Worm (Caenorhabditis elegans): ENCODE measurements around the gene rfth-1.
A peak's percentile ranks its signal among the peaks of the same experiment; 100 is the strongest.

The rfth-1 gene

ce11 chrIV:4533025-4533424 lies 21.9 kb upstream of the rfth-1 start, which contains the start of gene ZK185.4:
ZK185.4 (minus strand) TSS chrIV:4533125.
- TF ChIP-seq elt-2 (tag; optimal IDR thresholded peaks at IDR 0.05) (no peak), sea-2 (GFP tag; optimal IDR thresholded peaks at IDR 0.05) (no peak), nhr-76 (tag; optimal IDR thresholded peaks at IDR 0.05) (no peak), eor-1 (tag; optimal IDR thresholded peaks at IDR 0.05) (no peak), nhr-43 (tag; optimal IDR thresholded peaks at IDR 0.05; ENCODE audit: poor library complexity, severe bottlenecking) (no peak), nhr-67 (tag; optimal IDR thresholded peaks at IDR 0.05) (no peak), elt-1 (tag; optimal IDR thresholded peaks at IDR 0.05) (no peak), pqm-1 (tag; optimal IDR thresholded peaks at IDR 0.05) (no peak), nfya-1 (tag; optimal IDR thresholded peaks at IDR 0.05; ENCODE audit: insufficient read depth) (no peak), nhr-12 (tag; optimal IDR thresholded peaks at IDR 0.05) (no peak), hmg-11 (tag; optimal IDR thresholded peaks at IDR 0.05) (no peak), snpc-4 (tag; optimal IDR thresholded peaks at IDR 0.05) (no peak), fkh-2 (tag; optimal IDR thresholded peaks at IDR 0.05) (no peak), nhr-237 (tag; optimal IDR thresholded peaks at IDR 0.05) (no peak)

- TF ChIP-seq elt-2 (tag; optimal IDR thresholded peaks at IDR 0.05) (peak; percentile 85), nfya-1 (tag; optimal IDR thresholded peaks at IDR 0.05; ENCODE audit: insufficient read depth) (no peak), ceh-9 (tag; optimal IDR thresholded peaks at IDR 0.05) (no peak), lin-15B (tag; optimal IDR thresholded peaks at IDR 0.05) (no peak), lsy-12 (tag; optimal IDR thresholded peaks at IDR 0.05) (no peak), aly-2 (tag; optimal IDR thresholded peaks at IDR 0.05) (no peak), lin-39 (tag; optimal IDR thresholded peaks at IDR 0.05) (no peak), egl-5 (tag; optimal IDR thresholded peaks at IDR 0.05) (no peak), egl-27 (tag; optimal IDR thresholded peaks at IDR 0.05) (no peak), hmg-11 (tag; optimal IDR thresholded peaks at IDR 0.05) (no peak), nhr-23 (tag; optimal IDR thresholded peaks at IDR 0.05) (no peak), nhr-77 (tag; optimal IDR thresholded peaks at IDR 0.05) (no peak), mdl-1 (tag; optimal IDR thresholded peaks at IDR 0.05) (no peak), zag-1 (tag; optimal IDR thresholded peaks at IDR 0.05) (no peak), nhr-25 (tag; optimal IDR thresholded peaks at IDR 0.05) (no peak), ceh-28 (tag; optimal IDR thresholded peaks at IDR 0.05) (peak; percentile 38), ZK546.5 (tag; optimal IDR thresholded peaks at IDR 0.05) (no peak), eor-1 (tag; optimal IDR thresholded peaks at IDR 0.05) (no peak), elt-3 (tag; optimal IDR thresholded peaks at IDR 0.05) (peak in 1 of 3 experiments; percentile 11), ceh-16 (tag; optimal IDR thresholded peaks at IDR 0.05) (no peak), R02D3.7 (tag; optimal IDR thresholded peaks at IDR 0.05) (no peak), ztf-11 (tag; optimal IDR thresholded peaks at IDR 0.05) (no peak), pqm-1 (tag; optimal IDR thresholded peaks at IDR 0.05) (peak; percentile 98), nhr-76 (tag; optimal IDR thresholded peaks at IDR 0.05) (no peak), nhr-237 (tag; optimal IDR thresholded peaks at IDR 0.05) (no peak), nhr-11 (tag; optimal IDR thresholded peaks at IDR 0.05) (no peak), ama-1 (optimal IDR thresholded peaks at IDR 0.05) (no peak), ceh-82 (tag; optimal IDR thresholded peaks at IDR 0.05) (no peak), pha-4 (tag; optimal IDR thresholded peaks at IDR 0.05) (no peak), mml-1 (tag; optimal IDR thresholded peaks at IDR 0.05) (no peak), unc-62 (GFP tag; optimal IDR thresholded peaks at IDR 0.05) (no peak), nhr-12 (tag; optimal IDR thresholded peaks at IDR 0.05) (no peak), fkh-10 (GFP tag; optimal IDR thresholded peaks at IDR 0.05) (no peak), fkh-2 (tag; optimal IDR thresholded peaks at IDR 0.05) (no peak), snpc-4 (tag; optimal IDR thresholded peaks at IDR 0.05) (no peak), nhr-28 (tag; optimal IDR thresholded peaks at IDR 0.05) (no peak)
Measured at ce11 chrIV:4530170-4530569, 19.1 kb upstream of the rfth-1 start, which contains the start of gene ZK185.3. ZK185.3 (minus strand) TSS chrIV:4530432.

- TF ChIP-seq ZK546.5 (tag; optimal IDR thresholded peaks at IDR 0.05): no peak
- no peak for TF ChIP-seq ama-1 (optimal IDR thresholded peaks at IDR 0.05)
- TF ChIP-seq ceh-9 (tag; optimal IDR thresholded peaks at IDR 0.05): no peak
- no peak for TF ChIP-seq elt-2 (tag; optimal IDR thresholded peaks at IDR 0.05)
- no peak for TF ChIP-seq nhr-11 (tag; optimal IDR thresholded peaks at IDR 0.05)
- TF ChIP-seq fkh-10 (GFP tag; optimal IDR thresholded peaks at IDR 0.05): no peak
- no peak for TF ChIP-seq aly-2 (tag; optimal IDR thresholded peaks at IDR 0.05)
- TF ChIP-seq egl-5 (tag; optimal IDR thresholded peaks at IDR 0.05): no peak
- TF ChIP-seq nhr-43 (tag; optimal IDR thresholded peaks at IDR 0.05; ENCODE audit: poor library complexity, severe bottlenecking): no peak
- TF ChIP-seq nhr-23 (tag; optimal IDR thresholded peaks at IDR 0.05): no peak
- TF ChIP-seq snpc-4 (tag; optimal IDR thresholded peaks at IDR 0.05): no peak
- TF ChIP-seq nfya-1 (tag; optimal IDR thresholded peaks at IDR 0.05; ENCODE audit: insufficient read depth): no peak
- no peak for TF ChIP-seq nhr-76 (tag; optimal IDR thresholded peaks at IDR 0.05)
- TF ChIP-seq nhr-25 (tag; optimal IDR thresholded peaks at IDR 0.05): no peak
- no peak for TF ChIP-seq elt-1 (tag; optimal IDR thresholded peaks at IDR 0.05)
Measured at ce11 chrIV:4526724-4527123, 15.6 kb upstream of the rfth-1 start.

Measured in whole organism, L3 larva.